Fruit fly (Drosophila melanogaster) Kc167 (cell line): ENCODE measurements around the gene CG10616.

ENCODE experiments used
- Sin3A ChIP-seq: fragments of >200 bp; optimal IDR thresholded peaks from 2 replicates; lab custom pipeline; 2018; ENCODE audit warnings: missing external identifiers
- h ChIP-seq: fragments of >200 bp; optimal IDR thresholded peaks from 3 replicates; lab custom pipeline; 2018; ENCODE audit warnings: missing external identifiers

- TF ChIP-seq Sin3A: no peak
- no peak for TF ChIP-seq h (lab: Kevin White, UChicago)
Observed at dm6 chr3L:12517443-12518209, 46.1 kb downstream of the CG10616 start.
